Worm (Caenorhabditis elegans) whole organism, late embryonic: ENCODE results near the gene F31E9.6.

Source experiments
- K02D7.2 ChIP-seq: sonication (generic microtip); optimal IDR thresholded peaks from 2 replicates; lab custom pipeline; 2017; ENCODE audit warnings: mild to moderate bottlenecking, missing genetic modification characterization, missing compliant biosample characterization
- Y22D7AL.16 ChIP-seq: sonication (generic microtip); optimal IDR thresholded peaks from 2 replicates; lab custom pipeline; 2016; ENCODE audit warnings: missing genetic modification characterization, missing compliant biosample characterization
- dmd-4 ChIP-seq: sonication (generic microtip); optimal IDR thresholded peaks from 2 replicates; lab custom pipeline; 2016; ENCODE audit warnings: borderline replicate concordance, missing genetic modification characterization, missing compliant biosample characterization
- fax-1 ChIP-seq: sonication (generic microtip); optimal IDR thresholded peaks from 2 replicates; lab custom pipeline; 2016; ENCODE audit warnings: missing genotype, missing genetic modification characterization, missing compliant biosample characterization
- fkh-10 ChIP-seq: fragments of 150-350 bp; optimal IDR thresholded peaks from 2 replicates; lab custom pipeline; 2014; ENCODE audit warnings: missing biosample characterization, missing genetic modification reagents, missing genetic modification characterization
- fkh-6 ChIP-seq: sonication (generic microtip); optimal IDR thresholded peaks from 2 replicates; lab custom pipeline; 2016; ENCODE audit warnings: missing genetic modification characterization, missing compliant biosample characterization
- hlh-30 ChIP-seq: sonication (generic microtip); optimal IDR thresholded peaks from 2 replicates; lab custom pipeline; 2017; ENCODE audit warnings: antibody characterized with exemption, missing genetic modification characterization, missing compliant biosample characterization; ENCODE audit not compliant: insufficient read depth
- nfya-1 ChIP-seq: sonication (generic microtip); optimal IDR thresholded peaks from 2 replicates; lab custom pipeline; 2017; ENCODE audit warnings: missing genetic modification characterization, mild to moderate bottlenecking, missing compliant biosample characterization, antibody characterized with exemption, moderate library complexity
- pag-3 ChIP-seq: sonication (generic microtip); optimal IDR thresholded peaks from 2 replicates; lab custom pipeline; 2016; ENCODE audit warnings: missing compliant biosample characterization, missing genetic modification characterization, borderline replicate concordance
- pha-4 ChIP-seq: fragments of 150-350 bp; optimal IDR thresholded peaks from 2 replicates; lab custom pipeline; 2018; ENCODE audit warnings: missing biosample characterization, missing genetic modification reagents, missing genetic modification characterization
- pqm-1 ChIP-seq: sonication (generic microtip); optimal IDR thresholded peaks from 2 replicates; lab custom pipeline; 2016; ENCODE audit warnings: missing genetic modification characterization, missing compliant biosample characterization
- rnt-1 ChIP-seq: sonication (generic microtip); optimal IDR thresholded peaks from 2 replicates; lab custom pipeline; 2016; ENCODE audit warnings: missing genetic modification characterization, missing compliant biosample characterization
- tbx-7 ChIP-seq: sonication (generic microtip); optimal IDR thresholded peaks from 2 replicates; lab custom pipeline; 2016; ENCODE audit warnings: missing genotype, missing genetic modification characterization, missing compliant biosample characterization
- unc-86 ChIP-seq: sonication (generic microtip); optimal IDR thresholded peaks from 2 replicates; lab custom pipeline; 2016; ENCODE audit warnings: missing genetic modification characterization, missing compliant biosample characterization

ce11 chrV:17307926-17308325 lies 7.0 kb downstream of the F31E9.6 start:
- no peak for TF ChIP-seq tbx-7 (tag; lab: Kevin White, UChicago)
- no peak for TF ChIP-seq fax-1 (tag; lab: Kevin White, UChicago)
- no peak for TF ChIP-seq dmd-4 (tag; lab: Kevin White, UChicago)
- no peak for TF ChIP-seq K02D7.2
- TF ChIP-seq pqm-1 (tag; lab: Kevin White, UChicago) = no peak
- TF ChIP-seq nfya-1 = no peak
- TF ChIP-seq Y22D7AL.16 (tag; lab: Kevin White, UChicago) = no peak
- TF ChIP-seq fkh-6 (tag; lab: Kevin White, UChicago) = no peak
- no peak for TF ChIP-seq fkh-10 (GFP tag; lab: Kevin White, UChicago)
- TF ChIP-seq hlh-30 (tag; lab: Kevin White, UChicago) = no peak
- no peak for TF ChIP-seq pha-4
- TF ChIP-seq pag-3 (tag; lab: Kevin White, UChicago) = no peak
- TF ChIP-seq rnt-1 (tag; lab: Kevin White, UChicago) = no peak
- no peak for TF ChIP-seq unc-86 (tag; lab: Kevin White, UChicago)
